Worm (Caenorhabditis elegans) whole organism, midembryonic: ENCODE measurements around the gene C06A8.8.

Experiments
- flt-1 ChIP-seq: fragments of 200-800 bp; sonication (Bioruptor generic); IDR thresholded peaks from 2 replicates; pipeline ENCODE4 v1.3.6; 2022; ENCODE audit warnings: missing genetic modification characterization, missing compliant biosample characterization
- ref-1 ChIP-seq: fragments of 200-800 bp; sonication (Bioruptor generic); conservative IDR thresholded peaks from 2 replicates; pipeline ENCODE4 v1.3.6; 2022; ENCODE audit warnings: missing genetic modification reagents, missing genetic modification characterization, missing compliant biosample characterization

ce11 chrII:7783467-7783959 is 11.7 kb upstream of the C06A8.8 start, which contains the start of gene skr-17:
- TF ChIP-seq flt-1 (GFP tag; lab: Robert Waterston, UW) (no peak), ref-1 (no peak)
